Fruit fly (Drosophila melanogaster) whole organism, embryonic: ENCODE data around the gene CG32147.

Experiments used
- Ada2b ChIP-seq: fragments of 200-800 bp; sonication (Bioruptor generic); IDR thresholded peaks from 2 replicates; pipeline ENCODE4 v1.3.6; 2022; ENCODE audit warnings: missing biosample characterization, missing genetic modification characterization
- Adf1 ChIP-seq: fragments of 200-800 bp; sonication (Bioruptor generic); IDR thresholded peaks from 2 replicates; pipeline ENCODE4 v1.3.6; 2022; ENCODE audit warnings: missing biosample characterization, missing genetic modification characterization
- CG11696 ChIP-seq: fragments of 200-800 bp; sonication (Bioruptor generic); IDR thresholded peaks from 2 replicates; pipeline ENCODE4 v1.3.6; 2022; ENCODE audit warnings: missing biosample characterization, missing genetic modification characterization
- CG13894 ChIP-seq: fragments of 200-800 bp; sonication (Bioruptor generic); optimal IDR thresholded peaks from 3 replicates; lab custom pipeline; 2018; ENCODE audit warnings: missing biosample characterization, mild to moderate bottlenecking, missing genetic modification characterization, moderate library complexity
- CG14667 ChIP-seq: fragments of 200-800 bp; sonication (Bioruptor generic); IDR thresholded peaks from 2 replicates; pipeline ENCODE4 v1.3.6; 2022; ENCODE audit warnings: missing biosample characterization, missing genetic modification characterization
- CG15514 ChIP-seq: fragments of 200-800 bp; sonication (Bioruptor generic); optimal IDR thresholded peaks from 3 replicates; lab custom pipeline; 2017; ENCODE audit warnings: missing biosample characterization, missing genetic modification characterization, mild to moderate bottlenecking, moderate library complexity, missing genetic modification reagents
- CG17612 ChIP-seq: fragments of 200-800 bp; sonication (Bioruptor generic); IDR thresholded peaks from 2 replicates; pipeline ENCODE4 v1.3.6; 2022; ENCODE audit warnings: missing biosample characterization, missing genetic modification characterization
- CG3726 ChIP-seq: fragments of 200-800 bp; sonication (Bioruptor generic); IDR thresholded peaks from 3 replicates; pipeline ENCODE4, ENCODE4 v1.3.6; 2022; ENCODE audit warnings: missing biosample characterization, missing genetic modification characterization
- CG3838 ChIP-seq: fragments of 200-800 bp; sonication (Bioruptor generic); optimal IDR thresholded peaks from 3 replicates; lab custom pipeline; 2016; ENCODE audit warnings: missing biosample characterization, missing genetic modification characterization
- CG4360 ChIP-seq: fragments of 200-800 bp; sonication (Bioruptor generic); IDR thresholded peaks from 2 replicates; pipeline ENCODE4 v1.3.6; 2022; ENCODE audit warnings: missing biosample characterization, missing genetic modification characterization
- CG4707 ChIP-seq: fragments of 200-800 bp; sonication (Bioruptor generic); optimal IDR thresholded peaks from 2 replicates; lab custom pipeline; 2018; ENCODE audit warnings: missing biosample characterization, mild to moderate bottlenecking, missing genetic modification characterization, moderate library complexity
- CG6272 ChIP-seq: fragments of 200-800 bp; sonication (Bioruptor generic); IDR thresholded peaks from 2 replicates; pipeline ENCODE4 v1.3.6; 2022; ENCODE audit warnings: missing biosample characterization, missing genetic modification characterization
- CG6854 ChIP-seq: fragments of 200-800 bp; sonication (Bioruptor generic); optimal IDR thresholded peaks from 3 replicates; lab custom pipeline; 2017; ENCODE audit warnings: missing biosample characterization, mild to moderate bottlenecking, missing genetic modification characterization
- CHES-1-like ChIP-seq: fragments of 200-800 bp; sonication (Bioruptor generic); optimal IDR thresholded peaks from 2 replicates; lab custom pipeline; 2016; ENCODE audit warnings: missing biosample characterization, missing genetic modification characterization
- CTCF ChIP-seq: fragments of 200-800 bp; sonication (Bioruptor generic); optimal IDR thresholded peaks from 2 replicates; lab custom pipeline; 2017; ENCODE audit warnings: missing biosample characterization, mild to moderate bottlenecking, missing genetic modification characterization, moderate library complexity
- Dad ChIP-seq: fragments of 200-800 bp; sonication (Bioruptor generic); optimal IDR thresholded peaks from 3 replicates; lab custom pipeline; 2016; ENCODE audit warnings: missing biosample characterization, missing genetic modification characterization
- Deaf1 ChIP-seq: fragments of 200-800 bp; optimal IDR thresholded peaks from 3 replicates; lab custom pipeline; 2019; ENCODE audit warnings: missing biosample characterization, mild to moderate bottlenecking, missing genetic modification characterization, moderate library complexity
- Dek ChIP-seq: fragments of 200-800 bp; sonication (Bioruptor generic); optimal IDR thresholded peaks from 3 replicates; lab custom pipeline; 2019; ENCODE audit warnings: missing biosample characterization, mild to moderate bottlenecking, missing genetic modification characterization, moderate library complexity
- Drgx ChIP-seq: fragments of 200-800 bp; sonication (Bioruptor generic); IDR thresholded peaks from 2 replicates; pipeline ENCODE4 v1.3.6; 2022; ENCODE audit warnings: missing biosample characterization, missing genetic modification characterization
- ERR ChIP-seq: fragments of 200-800 bp; sonication (Bioruptor generic); optimal IDR thresholded peaks from 2 replicates; lab custom pipeline; 2016; ENCODE audit warnings: missing biosample characterization, missing genetic modification characterization
- Elba2 ChIP-seq: fragments of 200-800 bp; sonication (Bioruptor generic); optimal IDR thresholded peaks from 3 replicates; lab custom pipeline; 2016; ENCODE audit warnings: missing biosample characterization, missing genetic modification characterization
- HHEX ChIP-seq: fragments of 200-800 bp; sonication (Bioruptor generic); optimal IDR thresholded peaks from 3 replicates; lab custom pipeline; 2017; ENCODE audit warnings: missing biosample characterization, mild to moderate bottlenecking, missing genetic modification characterization, missing genetic modification reagents
- Myb ChIP-seq: fragments of 200-800 bp; sonication (Bioruptor generic); optimal IDR thresholded peaks from 2 replicates; lab custom pipeline; 2016; ENCODE audit warnings: missing biosample characterization, missing genetic modification characterization
- Oli ChIP-seq: fragments of 200-800 bp; sonication (Bioruptor generic); optimal IDR thresholded peaks from 2 replicates; lab custom pipeline; 2018; ENCODE audit warnings: missing biosample characterization, mild to moderate bottlenecking, missing genetic modification characterization, moderate library complexity
- Rfx ChIP-seq: fragments of 200-800 bp; sonication (Bioruptor generic); IDR thresholded peaks from 2 replicates; pipeline ENCODE4 v1.3.6; 2022; ENCODE audit warnings: missing biosample characterization, missing genetic modification characterization
- Rx ChIP-seq: fragments of 200-800 bp; sonication (Bioruptor generic); IDR thresholded peaks from 2 replicates; pipeline ENCODE4 v1.3.6; 2022; ENCODE audit warnings: missing biosample characterization, missing genetic modification characterization
- Six4 ChIP-seq: fragments of 200-800 bp; sonication (Bioruptor generic); optimal IDR thresholded peaks from 2 replicates; lab custom pipeline; 2016; ENCODE audit warnings: missing biosample characterization, missing genetic modification characterization
- Sox100B ChIP-seq: fragments of 200-800 bp; sonication (Bioruptor generic); optimal IDR thresholded peaks from 3 replicates; lab custom pipeline; 2018; ENCODE audit warnings: missing biosample characterization, mild to moderate bottlenecking, missing genetic modification characterization
- Sox102F ChIP-seq: fragments of 200-800 bp; sonication (Bioruptor generic); optimal IDR thresholded peaks from 2 replicates; lab custom pipeline; 2018; ENCODE audit warnings: missing biosample characterization, mild to moderate bottlenecking, missing genetic modification characterization, moderate library complexity
- ac ChIP-seq: fragments of 200-800 bp; sonication (Bioruptor generic); optimal IDR thresholded peaks from 3 replicates; lab custom pipeline; 2017; ENCODE audit warnings: missing biosample characterization, mild to moderate bottlenecking, missing genetic modification characterization
- amos ChIP-seq: fragments of 200-800 bp; sonication (Bioruptor generic); IDR thresholded peaks from 2 replicates; pipeline ENCODE4 v1.3.6; 2022; ENCODE audit warnings: missing biosample characterization, missing genetic modification characterization; ENCODE audit not compliant: partially characterized antibody
- bbx ChIP-seq: fragments of 200-800 bp; sonication (Bioruptor generic); IDR thresholded peaks from 2 replicates; pipeline ENCODE4 v1.3.6; 2022; ENCODE audit warnings: missing biosample characterization, missing genetic modification characterization; ENCODE audit not compliant: partially characterized antibody
- bcd ChIP-seq: fragments of 200-800 bp; sonication (Bioruptor generic); optimal IDR thresholded peaks from 2 replicates; lab custom pipeline; 2017; ENCODE audit warnings: missing biosample characterization, mild to moderate bottlenecking, missing genetic modification characterization
- bigmax ChIP-seq: fragments of 200-800 bp; sonication (Bioruptor generic); optimal IDR thresholded peaks from 2 replicates; lab custom pipeline; 2018; ENCODE audit warnings: missing biosample characterization, mild to moderate bottlenecking, missing genetic modification characterization
- cato ChIP-seq: fragments of 200-800 bp; sonication (Bioruptor generic); optimal IDR thresholded peaks from 2 replicates; lab custom pipeline; 2016; ENCODE audit warnings: missing biosample characterization, missing genetic modification characterization, borderline replicate concordance
- crc ChIP-seq: fragments of 200-800 bp; sonication (Bioruptor generic); optimal IDR thresholded peaks from 2 replicates; lab custom pipeline; 2016; ENCODE audit warnings: missing biosample characterization, missing genetic modification characterization
- croc ChIP-seq: fragments of 200-800 bp; sonication (Bioruptor generic); conservative IDR thresholded peaks from 3 replicates; pipeline ENCODE4 v1.3.6; 2022; ENCODE audit warnings: missing biosample characterization, missing genetic modification characterization
- dimm ChIP-seq: fragments of 200-800 bp; sonication (Bioruptor generic); IDR thresholded peaks from 2 replicates; pipeline ENCODE4 v1.3.6; 2022; ENCODE audit warnings: missing biosample characterization, missing genetic modification characterization
- dysf ChIP-seq: fragments of 200-800 bp; sonication (Bioruptor generic); IDR thresholded peaks from 3 replicates; pipeline ENCODE4 v1.3.6; 2022; ENCODE audit warnings: missing biosample characterization, missing genetic modification characterization
- ewg ChIP-seq: fragments of 200-800 bp; sonication (Bioruptor generic); optimal IDR thresholded peaks from 3 replicates; lab custom pipeline; 2017; ENCODE audit warnings: mild to moderate bottlenecking, missing biosample characterization, missing genetic modification reagents, missing genetic modification characterization
- fd64A ChIP-seq: fragments of 200-800 bp; sonication (Bioruptor generic); optimal IDR thresholded peaks from 3 replicates; lab custom pipeline; 2018; ENCODE audit warnings: missing biosample characterization, mild to moderate bottlenecking, missing genetic modification characterization
- gce ChIP-seq: fragments of 200-800 bp; sonication (Bioruptor generic); IDR thresholded peaks from 3 replicates; pipeline ENCODE4 v1.3.6; 2022; ENCODE audit warnings: missing biosample characterization, missing genetic modification characterization
- gsb-n ChIP-seq: fragments of 200-800 bp; sonication (Bioruptor generic); optimal IDR thresholded peaks from 3 replicates; lab custom pipeline; 2018; ENCODE audit warnings: missing biosample characterization, mild to moderate bottlenecking, missing genetic modification characterization
- hkb ChIP-seq, 2 experiments: fragments of 200-800 bp in 1 of 2; fragments of >200 bp in 1 of 2; sonication (Bioruptor generic) in 1 of 2; IDR thresholded peaks in 1 of 2; optimal IDR thresholded peaks in 1 of 2; 2 replicates each; pipeline versions ENCODE4 v1.3.6 to Lab custom; 2017 to 2022; ENCODE audit warnings: missing biosample characterization in 1 of 2, missing genetic modification characterization in 1 of 2
- nom ChIP-seq: fragments of 200-800 bp; sonication (Bioruptor generic); optimal IDR thresholded peaks from 2 replicates; lab custom pipeline; 2017; ENCODE audit warnings: missing biosample characterization, missing genetic modification characterization, mild to moderate bottlenecking, moderate library complexity, missing genetic modification reagents
- onecut ChIP-seq: fragments of 200-800 bp; sonication (Bioruptor generic); IDR thresholded peaks from 2 replicates; pipeline ENCODE4 v1.3.6; 2022; ENCODE audit warnings: missing biosample characterization, missing genetic modification characterization
- pzg ChIP-seq: fragments of 200-800 bp; sonication (Bioruptor generic); optimal IDR thresholded peaks from 3 replicates; lab custom pipeline; 2018; ENCODE audit warnings: missing biosample characterization, mild to moderate bottlenecking, missing genetic modification characterization, moderate library complexity
- sens-2 ChIP-seq: fragments of 200-800 bp; sonication (Bioruptor generic); IDR thresholded peaks from 2 replicates; pipeline ENCODE4 v1.3.6; 2022; ENCODE audit warnings: missing biosample characterization, missing genetic modification characterization
- unc-4 ChIP-seq: fragments of 200-800 bp; sonication (Bioruptor generic); IDR thresholded peaks from 2 replicates; pipeline ENCODE4 v1.3.6; 2022; ENCODE audit warnings: missing biosample characterization, missing genetic modification characterization; ENCODE audit not compliant: partially characterized antibody
- wdn ChIP-seq: fragments of 200-800 bp; sonication (Bioruptor generic); IDR thresholded peaks from 2 replicates; pipeline ENCODE4 v1.3.6; 2022; ENCODE audit warnings: missing biosample characterization, missing genetic modification characterization
- zf30C ChIP-seq: fragments of 200-800 bp; sonication (Bioruptor generic); optimal IDR thresholded peaks from 3 replicates; lab custom pipeline; 2018; ENCODE audit warnings: missing biosample characterization, mild to moderate bottlenecking, missing genetic modification characterization

Gene CG32147

DNA sequence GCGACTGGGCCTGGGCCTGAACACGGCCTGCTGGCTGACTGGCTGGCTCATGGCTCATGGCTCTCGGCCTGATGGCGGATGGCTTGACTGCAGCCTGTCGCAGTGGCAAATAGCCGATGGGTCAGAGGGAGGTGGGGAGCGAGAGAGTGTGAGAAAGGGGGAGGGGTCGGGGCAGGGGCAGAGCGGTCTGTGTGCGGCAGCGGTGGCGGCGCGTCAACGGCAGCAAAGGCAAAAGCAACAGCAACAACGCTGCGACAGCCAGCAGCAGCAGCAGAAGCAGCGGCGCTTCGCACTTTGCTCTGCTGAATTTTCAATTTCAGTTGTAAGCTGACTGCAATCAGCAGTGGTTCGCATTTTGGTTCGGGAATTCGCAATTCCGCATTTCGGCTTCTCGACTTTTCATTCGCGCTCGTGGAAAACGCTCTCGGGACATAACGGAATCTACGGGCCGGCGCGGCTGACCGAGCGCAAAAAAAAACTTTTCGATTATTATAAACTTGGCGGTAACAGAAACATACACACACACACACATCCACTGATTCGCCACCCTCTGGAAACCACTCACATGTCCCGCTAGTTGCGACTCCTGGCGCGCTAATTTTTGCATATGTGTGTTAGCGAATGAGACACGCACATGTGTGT, 38.2 kb downstream of the CG32147 start, which contains the start of gene CG45071 (continued):
- TF ChIP-seq dimm (no peak), Elba2 (GFP tag; lab: Kevin White, UChicago) (no peak), Six4 (GFP tag; lab: Kevin White, UChicago) (no peak), CG6272 (GFP tag; lab: Robert Waterston, UW) (no peak), unc-4 (no peak), gce (GFP tag; lab: Robert Waterston, UW) (no peak), dysf (GFP tag; lab: Robert Waterston, UW) (no peak), Ada2b (no peak), gsb-n (no peak), bbx (peak; percentile 11; the same call in 1 of the 2 replicates), ERR (no peak), pzg (GFP tag; lab: Kevin White, UChicago) (no peak), croc (GFP tag; lab: Robert Waterston, UW) (no peak), HHEX (GFP tag; lab: Kevin White, UChicago) (no peak), Dek (no peak), CG6854 (peak; percentile 59), CTCF (GFP tag; lab: Kevin White, UChicago) (no peak), Deaf1 (tag; lab: Kevin White, UChicago) (peak; percentile 26), CG11696 (GFP tag; lab: Robert Waterston, UW) (no peak), cato (no peak), Oli (tag; lab: Kevin White, UChicago) (no peak), onecut (GFP tag; lab: Robert Waterston, UW) (peak; percentile 79), bigmax (GFP tag; lab: Kevin White, UChicago) (no peak), Dad (GFP tag; lab: Kevin White, UChicago) (no peak), Sox102F (GFP tag; lab: Kevin White, UChicago) (no peak), ewg (GFP tag; lab: Kevin White, UChicago) (no peak), Myb (GFP tag; lab: Kevin White, UChicago) (no peak), Drgx (peak; percentile 25; the same call in 1 of the 2 replicates), bcd (GFP tag; lab: Kevin White, UChicago) (no peak), fd64A (no peak), sens-2 (GFP tag; lab: Robert Waterston, UW) (no peak), CG3726 (GFP tag; lab: Robert Waterston, UW) (0 out of 3 replicates have a peak, but pooled peaks have one; percentile 51), crc (GFP tag; lab: Kevin White, UChicago) (no peak), zf30C (no peak), Sox100B (GFP tag; lab: Kevin White, UChicago) (no peak), CG17612 (GFP tag; lab: Robert Waterston, UW) (no peak), CG13894 (tag; lab: Kevin White, UChicago) (no peak), CG4360 (no peak), CHES-1-like (GFP tag; lab: Kevin White, UChicago) (no peak), Adf1 (peak; percentile 48), wdn (GFP tag; lab: Robert Waterston, UW) (no peak), nom (GFP tag; lab: Kevin White, UChicago) (peak; percentile 47), ac (no peak), CG15514 (no peak), hkb (optimal IDR thresholded peaks at IDR 0.05; lab: Kevin White, UChicago) (no peak), hkb (GFP tag; IDR thresholded peaks at IDR 0.05; lab: Robert Waterston, UW) (no peak), CG4707 (GFP tag; lab: Kevin White, UChicago) (no peak), Rx (GFP tag; lab: Robert Waterston, UW) (no peak), CG3838 (no peak), CG14667 (no peak), amos (GFP tag; lab: Robert Waterston, UW) (no peak), Rfx (GFP tag; lab: Robert Waterston, UW) (no peak)
